Fruit fly (Drosophila melanogaster): ENCODE results near the gene CG15756.

The CG15756 gene

DNA sequence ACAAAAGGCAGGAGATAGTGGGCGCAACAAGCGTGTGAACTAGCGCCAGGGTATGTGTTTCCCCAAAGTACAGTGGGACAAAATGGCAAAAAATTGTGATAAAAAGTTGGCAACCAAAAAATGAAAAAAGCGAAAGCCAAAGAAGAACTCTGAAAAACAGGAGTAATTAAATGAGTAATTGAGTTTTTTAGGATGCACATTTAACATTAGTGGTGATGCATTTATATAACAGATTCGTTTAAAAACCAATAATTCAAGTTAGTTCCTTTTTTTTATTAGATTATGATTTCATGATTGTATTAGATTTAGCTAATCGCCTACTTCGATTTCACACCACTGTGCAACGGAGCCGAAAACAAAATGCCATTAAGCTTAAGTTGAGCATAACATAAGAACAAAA is 38.2 kb downstream of the CG15756 start (continued):
- TF ChIP-seq mld (GFP tag; IDR thresholded peaks at IDR 0.05; ENCODE audit: partially characterized antibody) = no peak
- TF ChIP-seq ems (GFP tag; optimal IDR thresholded peaks at IDR 0.05) = peak; percentile 46
- TF ChIP-seq CTCF (GFP tag; optimal IDR thresholded peaks at IDR 0.05) = no peak
- peak; percentile 59 for TF ChIP-seq slbo (GFP tag; IDR thresholded peaks at IDR 0.05)
- peak; percentile 60 for TF ChIP-seq tio (GFP tag; optimal IDR thresholded peaks at IDR 0.05)
- peak; percentile 30 for TF ChIP-seq CG16815 (GFP tag; optimal IDR thresholded peaks at IDR 0.05)
- no peak for TF ChIP-seq Mrtf (GFP tag; IDR thresholded peaks at IDR 0.05)
- TF ChIP-seq CG3065 (GFP tag; optimal IDR thresholded peaks at IDR 0.05) = no peak
- TF ChIP-seq CG13123 (GFP tag; optimal IDR thresholded peaks at IDR 0.05) = no peak
- TF ChIP-seq CG11504 (tag; optimal IDR thresholded peaks at IDR 0.05) = peak; percentile 80
- peak; percentile 29 for TF ChIP-seq BtbVII (GFP tag; optimal IDR thresholded peaks at IDR 0.05)
- TF ChIP-seq Taf1 (GFP tag; IDR thresholded peaks at IDR 0.05) = no peak
- no peak for TF ChIP-seq CG7745 (tag; optimal IDR thresholded peaks at IDR 0.05)
- no peak for TF ChIP-seq ac (GFP tag; optimal IDR thresholded peaks at IDR 0.05)
- peak; percentile 37 for TF ChIP-seq gcm (GFP tag; optimal IDR thresholded peaks at IDR 0.05)
- TF ChIP-seq CG17802 (tag; optimal IDR thresholded peaks at IDR 0.05) = no peak
- no peak for TF ChIP-seq CG6765 (GFP tag; optimal IDR thresholded peaks at IDR 0.05)
- no peak for TF ChIP-seq Dp (GFP tag; optimal IDR thresholded peaks at IDR 0.05)
- peak; percentile 3 for TF ChIP-seq CG3163 (GFP tag; optimal IDR thresholded peaks at IDR 0.05)
- TF ChIP-seq CG31441 (GFP tag; IDR thresholded peaks at IDR 0.05) = peak; percentile 72
- TF ChIP-seq CG9817 (tag; optimal IDR thresholded peaks at IDR 0.05) = peak; percentile 10
- TF ChIP-seq CG15601 (tag; optimal IDR thresholded peaks at IDR 0.05) = peak; percentile 17
- TF ChIP-seq Hr51 (GFP tag; optimal IDR thresholded peaks at IDR 0.05) = peak; percentile 24 to 68
- TF ChIP-seq Oli (tag; optimal IDR thresholded peaks at IDR 0.05) = peak; percentile 77
- TF ChIP-seq da (GFP tag; optimal IDR thresholded peaks at IDR 0.05) = no peak
- TF ChIP-seq Opbp (GFP tag; IDR thresholded peaks at IDR 0.05; ENCODE audit: partially characterized antibody) = no peak
- peak; percentile 14 for TF ChIP-seq Atf3 (GFP tag; optimal IDR thresholded peaks at IDR 0.05)
- peak; percentile 42 for TF ChIP-seq tin (GFP tag; optimal IDR thresholded peaks at IDR 0.05)
- no peak for TF ChIP-seq CrebB (tag; optimal IDR thresholded peaks at IDR 0.05)
- TF ChIP-seq CG1024 (GFP tag; IDR thresholded peaks at IDR 0.05) = no peak
- no peak for TF ChIP-seq CG10431 (GFP tag; optimal IDR thresholded peaks at IDR 0.05)
- TF ChIP-seq wdn (GFP tag; IDR thresholded peaks at IDR 0.05) = no peak
- peak; percentile 43 for TF ChIP-seq CG1529 (GFP tag; optimal IDR thresholded peaks at IDR 0.05)
- no peak for TF ChIP-seq knrl (GFP tag; IDR thresholded peaks at IDR 0.05; ENCODE audit: partially characterized antibody)
- peak; percentile 28 for TF ChIP-seq Myb (GFP tag; optimal IDR thresholded peaks at IDR 0.05)
- no peak for TF ChIP-seq ERR (GFP tag; optimal IDR thresholded peaks at IDR 0.05)
- TF ChIP-seq HmgZ (tag; optimal IDR thresholded peaks at IDR 0.05) = no peak
- TF ChIP-seq CG2712 (tag; optimal IDR thresholded peaks at IDR 0.05) = peak; percentile 71
- TF ChIP-seq Doc2 (GFP tag; IDR thresholded peaks at IDR 0.05) = no peak
- TF ChIP-seq lov (optimal IDR thresholded peaks at IDR 0.05) = no peak
- TF ChIP-seq lov (GFP tag; IDR thresholded peaks at IDR 0.05) = no peak
- peak; percentile 39; the same call in 1 of the 3 replicates for TF ChIP-seq B-H1 (GFP tag; IDR thresholded peaks at IDR 0.05)
- peak; percentile 35 for TF ChIP-seq CG15514 (GFP tag; optimal IDR thresholded peaks at IDR 0.05)
- TF ChIP-seq Fer1 (GFP tag; optimal IDR thresholded peaks at IDR 0.05) = peak; percentile 70
- no peak for TF ChIP-seq Hmx (GFP tag; optimal IDR thresholded peaks at IDR 0.05)
- peak; percentile 26 for TF ChIP-seq pb (GFP tag; optimal IDR thresholded peaks at IDR 0.05)
- TF ChIP-seq CG6854 (GFP tag; optimal IDR thresholded peaks at IDR 0.05) = no peak
- TF ChIP-seq CG6254 (GFP tag; optimal IDR thresholded peaks at IDR 0.05) = peak; percentile 39
- peak; percentile 32 for TF ChIP-seq CG8359 (GFP tag; optimal IDR thresholded peaks at IDR 0.05; ENCODE audit: borderline replicate concordance)
- TF ChIP-seq CG7357 (GFP tag; IDR thresholded peaks at IDR 0.05) = peak; percentile 47; the same call in 1 of the 3 replicates
- no peak for TF ChIP-seq CG4617 (GFP tag; optimal IDR thresholded peaks at IDR 0.05; ENCODE audit: borderline replicate concordance)
- TF ChIP-seq Side (GFP tag; optimal IDR thresholded peaks at IDR 0.05) = peak; percentile 17
